Fruit fly (Drosophila melanogaster) ovary, adult (tissue): ENCODE results near the gene CG34277.

Source experiments
- CG17801 ChIP-seq: fragments of 200-800 bp; optimal IDR thresholded peaks from 2 replicates; lab custom pipeline; 2019; ENCODE audit warnings: missing biosample characterization, mild to moderate bottlenecking, missing genetic modification characterization, moderate library complexity; ENCODE audit not compliant: partially characterized antibody

Gene CG34277

dm6 chr3R:5369490-5370001 lies at the start of gene CG34277, which contains the start of gene CG31542:
Gene CG34277 (plus strand): TSS chr3R:5369540.
Gene CG31542 (plus strand): TSS chr3R:5369540.
- TF ChIP-seq CG17801 (GFP tag; lab: Kevin White, UChicago) = no peak

dm6 chr3R:5320672-5321071 lies 48.7 kb upstream of the CG34277 start:
- no peak for TF ChIP-seq CG17801 (GFP tag; lab: Kevin White, UChicago)

dm6 chr3R:5322182-5322609 lies 47.1 kb upstream of the CG34277 start:
- TF ChIP-seq CG17801 (GFP tag; lab: Kevin White, UChicago) = peak; percentile 49

- TF ChIP-seq CG17801 (GFP tag; lab: Kevin White, UChicago) = peak; percentile 66
Measured at dm6 chr3R:5323741-5324538, 45.4 kb upstream of the CG34277 start.

dm6 chr3R:5326166-5326565 lies 43.2 kb upstream of the CG34277 start:
- no peak for TF ChIP-seq CG17801 (GFP tag; lab: Kevin White, UChicago)

dm6 chr3R:5327911-5328310 lies 41.4 kb upstream of the CG34277 start:
- no peak for TF ChIP-seq CG17801 (GFP tag; lab: Kevin White, UChicago)

- TF ChIP-seq CG17801 (GFP tag; lab: Kevin White, UChicago) = no peak
Measured at dm6 chr3R:5330338-5330737, 39.0 kb upstream of the CG34277 start.

- TF ChIP-seq CG17801 (GFP tag; lab: Kevin White, UChicago) = no peak
Measured at dm6 chr3R:5331764-5332405, 37.5 kb upstream of the CG34277 start.

- TF ChIP-seq CG17801 (GFP tag; lab: Kevin White, UChicago) = no peak
Measured at dm6 chr3R:5346707-5347323, 22.5 kb upstream of the CG34277 start.

dm6 chr3R:5350393-5350972 lies 18.9 kb upstream of the CG34277 start, which contains the start of gene mtd:
Gene mtd (minus strand): TSS chr3R:5350443.
- TF ChIP-seq CG17801 (GFP tag; lab: Kevin White, UChicago) = no peak

dm6 chr3R:5354373-5355134 lies 14.8 kb upstream of the CG34277 start, which contains the start of the genes CG11999 and CG1161:
Gene CG11999 (minus strand): TSS chr3R:5354747.
Gene CG1161 (plus strand): TSS chr3R:5355092.
- TF ChIP-seq CG17801 (GFP tag; lab: Kevin White, UChicago) = no peak

dm6 chr3R:5355135-5355493 lies 14.2 kb upstream of the CG34277 start:
- no peak for TF ChIP-seq CG17801 (GFP tag; lab: Kevin White, UChicago)

- TF ChIP-seq CG17801 (GFP tag; lab: Kevin White, UChicago) = peak; percentile 68
Measured at dm6 chr3R:5357935-5358414, 11.4 kb upstream of the CG34277 start, which contains the start of gene Prosbeta7. Gene Prosbeta7 (minus strand): TSS chr3R:5358364.
